Fruit fly (Drosophila melanogaster) whole organism, embryonic: ENCODE data around the gene CG15522.

Source experiments
- ATbp ChIP-seq: fragments of 200-800 bp; sonication (Bioruptor generic); optimal IDR thresholded peaks from 2 replicates; lab custom pipeline; 2017; ENCODE audit warnings: missing biosample characterization, mild to moderate bottlenecking, missing genetic modification characterization, missing genetic modification reagents
- Bteb2 ChIP-seq: fragments of 200-800 bp; sonication (Bioruptor generic); optimal IDR thresholded peaks from 2 replicates; lab custom pipeline; 2016; ENCODE audit warnings: missing biosample characterization, missing genetic modification characterization
- C15 ChIP-seq: fragments of 200-800 bp; sonication (Bioruptor generic); IDR thresholded peaks from 3 replicates; pipeline ENCODE4 v1.3.6; 2022; ENCODE audit warnings: missing biosample characterization, missing genetic modification characterization
- CG10543 ChIP-seq: fragments of 200-800 bp; sonication (Bioruptor generic); optimal IDR thresholded peaks from 3 replicates; lab custom pipeline; 2017; ENCODE audit warnings: missing biosample characterization, mild to moderate bottlenecking, missing genetic modification characterization, moderate library complexity
- CG11504 ChIP-seq: fragments of 200-800 bp; sonication (Bioruptor generic); optimal IDR thresholded peaks from 3 replicates; lab custom pipeline; 2019; ENCODE audit warnings: missing biosample characterization, mild to moderate bottlenecking, missing genetic modification characterization, moderate library complexity
- CG11695 ChIP-seq: fragments of 200-800 bp; sonication (Bioruptor generic); IDR thresholded peaks from 3 replicates; pipeline ENCODE4 v1.3.6; 2022; ENCODE audit warnings: missing biosample characterization, missing genetic modification characterization
- CG12236 ChIP-seq: fragments of 200-800 bp; sonication (Bioruptor generic); optimal IDR thresholded peaks from 2 replicates; lab custom pipeline; 2016; ENCODE audit warnings: missing biosample characterization, missing genetic modification characterization
- CG17328 ChIP-seq: fragments of 200-800 bp; sonication (Bioruptor generic); IDR thresholded peaks from 2 replicates; pipeline ENCODE4 v1.3.6; 2022; ENCODE audit warnings: missing biosample characterization, missing genetic modification characterization
- CG17359 ChIP-seq: fragments of 200-800 bp; sonication (Bioruptor generic); optimal IDR thresholded peaks from 3 replicates; lab custom pipeline; 2018; ENCODE audit warnings: missing biosample characterization, mild to moderate bottlenecking, missing genetic modification characterization, moderate library complexity
- CG17385 ChIP-seq: fragments of 200-800 bp; sonication (Bioruptor generic); optimal IDR thresholded peaks from 3 replicates; lab custom pipeline; 2018; ENCODE audit warnings: missing biosample characterization, mild to moderate bottlenecking, missing genetic modification characterization
- CG17612 ChIP-seq: fragments of 200-800 bp; sonication (Bioruptor generic); IDR thresholded peaks from 2 replicates; pipeline ENCODE4 v1.3.6; 2022; ENCODE audit warnings: missing biosample characterization, missing genetic modification characterization
- CG2116 ChIP-seq: fragments of 200-800 bp; sonication (Bioruptor generic); optimal IDR thresholded peaks from 3 replicates; lab custom pipeline; 2018; ENCODE audit warnings: missing biosample characterization, mild to moderate bottlenecking, missing genetic modification characterization
- CG3281 ChIP-seq: fragments of 200-800 bp; sonication (Bioruptor generic); optimal IDR thresholded peaks from 3 replicates; lab custom pipeline; 2017; ENCODE audit warnings: missing biosample characterization, mild to moderate bottlenecking, missing genetic modification characterization
- CG4617 ChIP-seq: fragments of 200-800 bp; sonication (Bioruptor generic); optimal IDR thresholded peaks from 3 replicates; lab custom pipeline; 2016; ENCODE audit warnings: missing biosample characterization, missing genetic modification characterization, borderline replicate concordance
- CG6175 ChIP-seq: fragments of 200-800 bp; sonication (Bioruptor generic); IDR thresholded peaks from 3 replicates; pipeline ENCODE4 v1.3.6; 2022; ENCODE audit warnings: missing biosample characterization, missing genetic modification characterization
- CHES-1-like ChIP-seq: fragments of 200-800 bp; sonication (Bioruptor generic); optimal IDR thresholded peaks from 2 replicates; lab custom pipeline; 2016; ENCODE audit warnings: missing biosample characterization, missing genetic modification characterization
- Dip3 ChIP-seq: fragments of 200-800 bp; sonication (Bioruptor generic); optimal IDR thresholded peaks from 3 replicates; lab custom pipeline; 2016; ENCODE audit warnings: missing biosample characterization, missing genetic modification characterization
- GATAe ChIP-seq: fragments of 200-800 bp; sonication (Bioruptor generic); conservative IDR thresholded peaks from 2 replicates; pipeline ENCODE4 v1.3.6; 2022; ENCODE audit warnings: missing biosample characterization, missing genetic modification characterization
- H2.0 ChIP-seq: fragments of 200-800 bp; sonication (Bioruptor generic); IDR thresholded peaks from 2 replicates; pipeline ENCODE4 v1.3.6; 2022; ENCODE audit warnings: missing biosample characterization, missing genetic modification characterization
- HHEX ChIP-seq: fragments of 200-800 bp; sonication (Bioruptor generic); optimal IDR thresholded peaks from 3 replicates; lab custom pipeline; 2017; ENCODE audit warnings: missing biosample characterization, mild to moderate bottlenecking, missing genetic modification characterization, missing genetic modification reagents
- HLH3B ChIP-seq: fragments of 200-800 bp; sonication (Bioruptor generic); IDR thresholded peaks from 2 replicates; pipeline ENCODE4 v1.3.6; 2022; ENCODE audit warnings: missing biosample characterization, missing genetic modification characterization
- Hey ChIP-seq: fragments of 200-800 bp; sonication (Bioruptor generic); optimal IDR thresholded peaks from 3 replicates; lab custom pipeline; 2018; ENCODE audit warnings: missing biosample characterization, mild to moderate bottlenecking, missing genetic modification characterization
- Hmx ChIP-seq: fragments of 200-800 bp; sonication (Bioruptor generic); optimal IDR thresholded peaks from 2 replicates; lab custom pipeline; 2016; ENCODE audit warnings: missing biosample characterization, missing genetic modification characterization
- Hr51 ChIP-seq, 2 experiments: fragments of 200-800 bp; sonication (Bioruptor generic); optimal IDR thresholded peaks; 2 replicates in 1 of 2; 3 replicates in 1 of 2; lab custom pipeline; 2016 to 2018; ENCODE audit warnings: missing biosample characterization in 2 of 2, missing genetic modification characterization in 2 of 2, mild to moderate bottlenecking in 1 of 2, moderate library complexity in 1 of 2
- Jarid2 ChIP-seq: fragments of 200-800 bp; sonication (Bioruptor generic); optimal IDR thresholded peaks from 3 replicates; lab custom pipeline; 2017; ENCODE audit warnings: mild to moderate bottlenecking, missing biosample characterization, missing genetic modification reagents, missing genetic modification characterization
- Meics ChIP-seq: fragments of 200-800 bp; sonication (Bioruptor generic); optimal IDR thresholded peaks from 2 replicates; lab custom pipeline; 2017; ENCODE audit warnings: missing biosample characterization, mild to moderate bottlenecking, missing genetic modification characterization
- NK7.1 ChIP-seq: fragments of 200-800 bp; sonication (Bioruptor generic); optimal IDR thresholded peaks from 3 replicates; lab custom pipeline; 2016; ENCODE audit warnings: missing biosample characterization, missing genetic modification characterization
- Nf-YA ChIP-seq: fragments of 200-800 bp; sonication (Bioruptor generic); IDR thresholded peaks from 2 replicates; pipeline ENCODE4 v1.3.6; 2022; ENCODE audit warnings: missing biosample characterization, missing genetic modification characterization
- Oaz ChIP-seq: fragments of 200-800 bp; sonication (Bioruptor generic); IDR thresholded peaks from 2 replicates; pipeline ENCODE4 v1.3.6; 2022; ENCODE audit warnings: missing biosample characterization, missing genetic modification characterization
- PHDP ChIP-seq: fragments of 200-800 bp; sonication (Bioruptor generic); optimal IDR thresholded peaks from 3 replicates; lab custom pipeline; 2018; ENCODE audit warnings: missing biosample characterization, mild to moderate bottlenecking, missing genetic modification characterization, moderate library complexity
- Poxn ChIP-seq: fragments of 200-800 bp; sonication (Bioruptor generic); IDR thresholded peaks from 2 replicates; pipeline ENCODE4 v1.3.6; 2022; ENCODE audit warnings: missing biosample characterization, missing genetic modification characterization
- Rfx ChIP-seq: fragments of 200-800 bp; sonication (Bioruptor generic); IDR thresholded peaks from 2 replicates; pipeline ENCODE4 v1.3.6; 2022; ENCODE audit warnings: missing biosample characterization, missing genetic modification characterization
- Sin3A ChIP-seq: fragments of >200 bp; optimal IDR thresholded peaks from 2 replicates; lab custom pipeline; 2018
- Xrp1 ChIP-seq: fragments of 200-800 bp; sonication (Bioruptor generic); IDR thresholded peaks from 2 replicates; pipeline ENCODE4 v1.3.6; 2022; ENCODE audit warnings: missing biosample characterization, missing genetic modification characterization
- crol ChIP-seq: fragments of 200-800 bp; sonication (Bioruptor generic); IDR thresholded peaks from 2 replicates; pipeline ENCODE4 v1.3.6; 2022; ENCODE audit warnings: missing biosample characterization, missing genetic modification characterization
- dan ChIP-seq: fragments of 200-800 bp; sonication (Bioruptor generic); IDR thresholded peaks from 2 replicates; pipeline ENCODE4 v1.3.6; 2022; ENCODE audit warnings: missing biosample characterization, missing genetic modification characterization
- dysf ChIP-seq: fragments of 200-800 bp; sonication (Bioruptor generic); IDR thresholded peaks from 3 replicates; pipeline ENCODE4 v1.3.6; 2022; ENCODE audit warnings: missing biosample characterization, missing genetic modification characterization
- ewg ChIP-seq: fragments of 200-800 bp; sonication (Bioruptor generic); optimal IDR thresholded peaks from 3 replicates; lab custom pipeline; 2017; ENCODE audit warnings: mild to moderate bottlenecking, missing biosample characterization, missing genetic modification reagents, missing genetic modification characterization
- gcm2 ChIP-seq: fragments of 200-800 bp; sonication (Bioruptor generic); optimal IDR thresholded peaks from 2 replicates; lab custom pipeline; 2016; ENCODE audit warnings: missing biosample characterization, missing genetic modification characterization
- grau ChIP-seq: fragments of 200-800 bp; optimal IDR thresholded peaks from 3 replicates; lab custom pipeline; 2019; ENCODE audit warnings: missing biosample characterization, mild to moderate bottlenecking, missing genetic modification characterization, moderate library complexity
- her ChIP-seq: fragments of 200-800 bp; sonication (Bioruptor generic); optimal IDR thresholded peaks from 2 replicates; lab custom pipeline; 2016; ENCODE audit warnings: missing biosample characterization, missing genetic modification characterization
- klu ChIP-seq: fragments of 200-800 bp; sonication (Bioruptor generic); IDR thresholded peaks from 2 replicates; pipeline ENCODE4 v1.3.6; 2022; ENCODE audit warnings: missing biosample characterization, missing genetic modification characterization
- lab ChIP-seq: fragments of 200-800 bp; sonication (Bioruptor generic); optimal IDR thresholded peaks from 3 replicates; lab custom pipeline; 2017; ENCODE audit warnings: missing biosample characterization, missing genetic modification characterization, mild to moderate bottlenecking, moderate library complexity, missing genetic modification reagents
- lilli ChIP-seq: fragments of 200-800 bp; sonication (Bioruptor generic); optimal IDR thresholded peaks from 3 replicates; lab custom pipeline; 2016; ENCODE audit warnings: missing biosample characterization, missing genetic modification characterization
- lmd ChIP-seq: fragments of 200-800 bp; sonication (Bioruptor generic); IDR thresholded peaks from 2 replicates; pipeline ENCODE4 v1.3.6; 2022; ENCODE audit warnings: missing biosample characterization, missing genetic modification characterization
- otp ChIP-seq: fragments of 200-800 bp; sonication (Bioruptor generic); IDR thresholded peaks from 3 replicates; pipeline ENCODE4, ENCODE4 v1.3.6; 2022; ENCODE audit warnings: missing biosample characterization, missing genetic modification characterization
- peb ChIP-seq: fragments of 200-800 bp; sonication (Bioruptor generic); IDR thresholded peaks from 2 replicates; pipeline ENCODE4 v1.3.6; 2022; ENCODE audit warnings: missing biosample characterization, missing genetic modification characterization
- sima ChIP-seq: fragments of 200-800 bp; sonication (Bioruptor generic); optimal IDR thresholded peaks from 2 replicates; lab custom pipeline; 2016; ENCODE audit warnings: missing biosample characterization, missing genetic modification characterization
- sob ChIP-seq: fragments of 200-800 bp; sonication (Bioruptor generic); IDR thresholded peaks from 2 replicates; pipeline ENCODE4 v1.3.6; 2022; ENCODE audit warnings: missing biosample characterization, missing genetic modification characterization
- unc-4 ChIP-seq: fragments of 200-800 bp; sonication (Bioruptor generic); IDR thresholded peaks from 2 replicates; pipeline ENCODE4 v1.3.6; 2022; ENCODE audit warnings: missing biosample characterization, missing genetic modification characterization; ENCODE audit not compliant: partially characterized antibody
- yki ChIP-seq: fragments of >200 bp; optimal IDR thresholded peaks from 3 replicates; lab custom pipeline; 2018
- zf30C ChIP-seq: fragments of 200-800 bp; sonication (Bioruptor generic); optimal IDR thresholded peaks from 3 replicates; lab custom pipeline; 2018; ENCODE audit warnings: missing biosample characterization, mild to moderate bottlenecking, missing genetic modification characterization

CG15522 gene

DNA sequence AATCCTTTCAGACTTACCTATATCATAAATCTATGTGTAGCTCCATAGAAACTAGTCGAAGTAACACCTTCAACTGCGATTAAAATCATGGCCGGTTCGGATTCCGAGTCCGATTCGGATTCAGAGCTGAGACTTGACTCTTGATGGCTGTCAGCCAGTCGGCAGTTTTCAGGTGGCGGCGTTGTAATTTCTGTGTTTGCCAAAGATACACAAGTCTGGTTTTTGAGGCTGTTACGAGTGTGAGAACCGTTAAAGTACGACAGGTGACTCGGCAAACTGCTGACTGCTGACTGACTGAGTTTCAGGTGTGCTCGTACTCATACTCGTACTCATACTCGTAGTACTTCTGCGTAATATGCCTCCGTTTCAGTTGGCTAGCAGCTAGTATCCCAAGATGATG lies 35.9 kb upstream of the CG15522 start (continued):
- peak; percentile 12 for TF ChIP-seq CG17359
- TF ChIP-seq her: peak; percentile 32
- no peak for TF ChIP-seq Poxn (GFP tag; lab: Robert Waterston, UW)
- no peak for TF ChIP-seq Dip3 (GFP tag; lab: Kevin White, UChicago)
- peak; percentile 80 for TF ChIP-seq lab
- 0 out of 2 replicates have a peak, but pooled peaks have one; percentile 7 for TF ChIP-seq Oaz (GFP tag; lab: Robert Waterston, UW)
- peak; percentile 15; the same call in 1 of the 3 replicates for TF ChIP-seq C15 (GFP tag; lab: Robert Waterston, UW)
- TF ChIP-seq otp (GFP tag; lab: Robert Waterston, UW): 0 out of 3 replicates have a peak, but pooled peaks have one; percentile 27
- peak; percentile 11 for TF ChIP-seq NK7.1
- no peak for TF ChIP-seq Nf-YA (GFP tag; lab: Robert Waterston, UW)
- TF ChIP-seq CG3281: peak; percentile 56
- no peak for TF ChIP-seq CG6175 (GFP tag; lab: Robert Waterston, UW)
- no peak for TF ChIP-seq klu
- no peak for TF ChIP-seq CG17328 (GFP tag; lab: Robert Waterston, UW)
- peak; percentile 18 for TF ChIP-seq CG2116 (GFP tag; lab: Kevin White, UChicago)
- no peak for TF ChIP-seq gcm2 (GFP tag; lab: Kevin White, UChicago)
- TF ChIP-seq grau: no peak
- TF ChIP-seq ATbp (GFP tag; lab: Kevin White, UChicago): peak; percentile 70
- no peak for TF ChIP-seq peb (GFP tag; lab: Robert Waterston, UW)
- peak; percentile 46 for TF ChIP-seq Meics
- TF ChIP-seq CG4617 (GFP tag; lab: Kevin White, UChicago): no peak
- TF ChIP-seq unc-4 (GFP tag; lab: Robert Waterston, UW): no peak
- no peak for TF ChIP-seq zf30C (GFP tag; lab: Kevin White, UChicago)
- 0 out of 2 replicates have a peak, but pooled peaks have one; percentile 14 for TF ChIP-seq Xrp1
- no peak for TF ChIP-seq Sin3A (lab: Kevin White, UChicago)
- TF ChIP-seq CG11695 (GFP tag; lab: Robert Waterston, UW): no peak
- no peak for TF ChIP-seq crol (GFP tag; lab: Robert Waterston, UW)
- TF ChIP-seq CG10543 (GFP tag; lab: Kevin White, UChicago): peak; percentile 6
- TF ChIP-seq Rfx (GFP tag; lab: Robert Waterston, UW): peak; percentile 34; the same call in 1 of the 2 replicates
- peak; percentile 8; the same call in 1 of the 3 replicates for TF ChIP-seq dysf (GFP tag; lab: Robert Waterston, UW)
- TF ChIP-seq GATAe (GFP tag; lab: Robert Waterston, UW): no peak
- TF ChIP-seq sob (GFP tag; lab: Robert Waterston, UW): peak; percentile 41; the same call in 1 of the 2 replicates
- peak; percentile 39 for TF ChIP-seq HHEX (GFP tag; lab: Kevin White, UChicago)
- TF ChIP-seq HLH3B: no peak
- TF ChIP-seq Jarid2 (GFP tag; lab: Kevin White, UChicago): no peak
- no peak for TF ChIP-seq Hmx (GFP tag; lab: Kevin White, UChicago)
- no peak for TF ChIP-seq CG11504
- TF ChIP-seq lmd (GFP tag; lab: Robert Waterston, UW): no peak
- TF ChIP-seq H2.0: no peak
- no peak for TF ChIP-seq yki (lab: Kevin White, UChicago)
- no peak for TF ChIP-seq lilli (GFP tag; lab: Kevin White, UChicago)
- TF ChIP-seq sima (GFP tag; lab: Kevin White, UChicago): no peak
- TF ChIP-seq ewg (GFP tag; lab: Kevin White, UChicago): no peak
- TF ChIP-seq CG17612 (GFP tag; lab: Robert Waterston, UW): no peak
- no peak for TF ChIP-seq dan (GFP tag; lab: Robert Waterston, UW)
- TF ChIP-seq Hr51 (GFP tag; optimal IDR thresholded peaks at IDR 0.05; lab: Kevin White, UChicago): peak in 1 of 2 experiments; percentile 9
- TF ChIP-seq Hey (tag; lab: Kevin White, UChicago): peak; percentile 25
- no peak for TF ChIP-seq Bteb2 (GFP tag; lab: Kevin White, UChicago)
- TF ChIP-seq CHES-1-like: peak; percentile 2
- no peak for TF ChIP-seq CG12236 (GFP tag; lab: Kevin White, UChicago)
- peak; percentile 16 for TF ChIP-seq CG17385 (GFP tag; lab: Kevin White, UChicago)
- peak; percentile 53 for TF ChIP-seq PHDP (tag; lab: Kevin White, UChicago)
